Fruit fly (Drosophila melanogaster): ENCODE results near the gene HIP.

The HIP gene

DNA sequence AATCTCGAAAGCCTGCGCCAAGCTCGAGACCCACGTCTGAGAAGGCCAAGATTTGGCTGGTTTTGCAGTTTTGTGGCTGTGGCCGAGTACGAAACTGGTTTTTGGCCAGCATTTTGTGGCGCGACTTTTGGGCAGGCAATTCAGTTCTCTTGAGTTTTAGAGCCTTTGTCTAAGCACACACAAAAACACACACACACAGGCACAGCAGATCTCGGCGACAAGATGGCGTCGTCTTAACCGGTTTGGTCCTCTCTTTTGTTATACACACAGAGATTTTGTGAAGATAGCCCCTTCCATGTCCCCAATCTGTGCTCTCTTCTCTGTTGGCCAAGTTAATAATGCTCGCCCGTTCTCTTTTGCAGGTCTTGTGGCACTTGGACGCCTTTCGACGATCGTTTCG lies 42.0 kb downstream of the HIP start (continued):
- TF ChIP-seq Rfx (GFP tag; IDR thresholded peaks at IDR 0.05) (0 out of 2 replicates have a peak, but pooled peaks have one; percentile 16), CG13287 (GFP tag; IDR thresholded peaks at IDR 0.05; ENCODE audit: partially characterized antibody) (0 out of 2 replicates have a peak, but pooled peaks have one; percentile 8), tll (GFP tag; optimal IDR thresholded peaks at IDR 0.05) (no peak), Dek (tag; optimal IDR thresholded peaks at IDR 0.05) (no peak), Adf1 (GFP tag; IDR thresholded peaks at IDR 0.05) (peak; percentile 23; the same call in 1 of the 2 replicates), emc (GFP tag; optimal IDR thresholded peaks at IDR 0.05) (no peak), CG10543 (GFP tag; optimal IDR thresholded peaks at IDR 0.05) (peak; percentile 20), CG32767 (GFP tag; IDR thresholded peaks at IDR 0.05) (peak; percentile 65; the same call in 1 of the 2 replicates), CG34376 (GFP tag; optimal IDR thresholded peaks at IDR 0.05) (peak; percentile 24), chinmo (GFP tag; IDR thresholded peaks at IDR 0.05; ENCODE audit: partially characterized antibody) (0 out of 4 replicates have a peak, but pooled peaks have one; percentile 77), CG8478 (optimal IDR thresholded peaks at IDR 0.05) (no peak), cg (GFP tag; optimal IDR thresholded peaks at IDR 0.05) (peak; percentile 60), CG3163 (GFP tag; optimal IDR thresholded peaks at IDR 0.05) (peak; percentile 79), CG17612 (GFP tag; IDR thresholded peaks at IDR 0.05) (no peak), CG14014 (GFP tag; IDR thresholded peaks at IDR 0.05) (peak; percentile 21; the same call in 1 of the 2 replicates), B-H2 (GFP tag; optimal IDR thresholded peaks at IDR 0.05) (peak; percentile 19), corto (GFP tag; optimal IDR thresholded peaks at IDR 0.05) (peak; percentile 15), mld (GFP tag; IDR thresholded peaks at IDR 0.05; ENCODE audit: partially characterized antibody) (no peak), mirr (GFP tag; optimal IDR thresholded peaks at IDR 0.05) (peak; percentile 38), nom (GFP tag; optimal IDR thresholded peaks at IDR 0.05) (peak; percentile 37), grn (GFP tag; optimal IDR thresholded peaks at IDR 0.05) (peak; percentile 39), pros (GFP tag; optimal IDR thresholded peaks at IDR 0.05) (peak; percentile 92)

DNA sequence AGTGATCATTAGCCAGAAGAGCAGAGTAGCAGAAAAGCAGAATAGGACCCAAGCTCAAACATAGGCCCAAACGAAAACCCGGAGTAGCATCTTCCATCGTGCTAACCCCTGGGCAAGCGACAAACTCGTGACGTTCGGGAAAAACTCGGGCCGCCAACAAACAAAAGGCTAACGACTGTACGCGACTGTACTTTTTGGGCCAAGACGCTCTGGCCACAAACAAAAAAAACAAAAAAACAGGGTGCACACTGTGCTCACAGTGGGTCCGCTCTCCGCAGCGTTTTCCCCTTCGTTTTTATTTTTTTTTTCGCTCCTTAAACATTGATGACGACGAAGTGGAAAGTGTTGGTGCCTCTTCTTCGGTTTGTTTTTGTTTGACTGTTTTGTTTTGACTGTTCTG lies 43.9 kb downstream of the HIP start:
- TF ChIP-seq Awh (GFP tag; IDR thresholded peaks at IDR 0.05) (0 out of 2 replicates have a peak, but pooled peaks have one; percentile 9), CG32772 (GFP tag; IDR thresholded peaks at IDR 0.05) (0 out of 2 replicates have a peak, but pooled peaks have one; percentile 15), Sin3A (optimal IDR thresholded peaks at IDR 0.05) (no peak), pros (GFP tag; optimal IDR thresholded peaks at IDR 0.05) (peak; percentile 90), CG2199 (GFP tag; IDR thresholded peaks at IDR 0.05) (0 out of 3 replicates have a peak, but pooled peaks have one; percentile 9), CG3407 (GFP tag; optimal IDR thresholded peaks at IDR 0.05) (no peak), kni (GFP tag; optimal IDR thresholded peaks at IDR 0.05) (peak; percentile 81), bbx (GFP tag; IDR thresholded peaks at IDR 0.05; ENCODE audit: partially characterized antibody) (no peak), CG10366 (GFP tag; IDR thresholded peaks at IDR 0.05) (peak; percentile 19; the same call in 1 of the 2 replicates), slbo (GFP tag; IDR thresholded peaks at IDR 0.05) (no peak), Kr (GFP tag; optimal IDR thresholded peaks at IDR 0.05) (no peak), crol (GFP tag; IDR thresholded peaks at IDR 0.05) (no peak), Trl (optimal IDR thresholded peaks at IDR 0.05) (peak in 1 of 2 experiments; percentile 1), Trl (GFP tag; optimal IDR thresholded peaks at IDR 0.05) (no peak), CG31388 (GFP tag; optimal IDR thresholded peaks at IDR 0.05) (no peak), Blimp-1 (GFP tag; optimal IDR thresholded peaks at IDR 0.05) (peak; percentile 59), sqz (GFP tag; optimal IDR thresholded peaks at IDR 0.05) (peak; percentile 77), crp (GFP tag; optimal IDR thresholded peaks at IDR 0.05) (no peak), HLH3B (GFP tag; IDR thresholded peaks at IDR 0.05) (peak; percentile 17; the same call in 1 of the 2 replicates), Xbp1 (GFP tag; optimal IDR thresholded peaks at IDR 0.05) (no peak), Deaf1 (tag; optimal IDR thresholded peaks at IDR 0.05) (peak; percentile 40), CG6254 (GFP tag; optimal IDR thresholded peaks at IDR 0.05) (peak; percentile 99), chinmo (GFP tag; IDR thresholded peaks at IDR 0.05; ENCODE audit: partially characterized antibody) (no peak), CG18764 (GFP tag; optimal IDR thresholded peaks at IDR 0.05) (peak; percentile 18), fd64A (GFP tag; optimal IDR thresholded peaks at IDR 0.05) (no peak), CG14860 (GFP tag; IDR thresholded peaks at IDR 0.05; ENCODE audit: partially characterized antibody) (no peak)
